Worm (Caenorhabditis elegans): ENCODE data around the gene tofu-2.

DNA sequence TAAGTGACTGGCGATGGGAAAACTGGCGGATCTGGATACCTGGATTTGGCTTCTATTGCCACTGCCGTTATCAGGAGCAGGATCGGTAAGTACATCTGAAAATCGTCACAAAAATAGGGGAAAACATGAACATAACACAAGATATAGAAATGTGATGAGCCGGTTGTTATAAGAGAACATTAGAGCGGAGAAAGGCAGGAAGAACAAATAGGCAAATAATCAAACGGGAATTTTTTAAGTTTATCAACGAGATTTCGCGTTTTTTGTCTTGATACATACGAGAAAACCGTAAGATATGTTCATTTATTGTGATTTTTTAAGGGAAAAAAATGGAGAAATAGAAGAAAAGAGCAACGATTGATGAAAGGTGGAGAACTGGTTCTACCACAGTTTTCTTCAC is 14.2 kb upstream of the tofu-2 start, which contains the start of gene Y57E12AR.1:
- TF ChIP-seq lir-3 (tag; optimal IDR thresholded peaks at IDR 0.05; ENCODE audit: poor library complexity) (no peak), unc-130 (tag; optimal IDR thresholded peaks at IDR 0.05) (no peak), zag-1 (tag; optimal IDR thresholded peaks at IDR 0.05) (no peak), fkh-10 (GFP tag; optimal IDR thresholded peaks at IDR 0.05) (no peak), snpc-4 (tag; optimal IDR thresholded peaks at IDR 0.05) (no peak), nhr-237 (tag; optimal IDR thresholded peaks at IDR 0.05) (no peak), snu-23 (GFP tag; optimal IDR thresholded peaks at IDR 0.05) (no peak), blmp-1 (tag; optimal IDR thresholded peaks at IDR 0.05) (no peak), fkh-4 (tag; optimal IDR thresholded peaks at IDR 0.05; ENCODE audit: borderline replicate concordance) (no peak)

All from whole organism, L1 larva.